Worm (Caenorhabditis elegans): Measurements from ENCODE around the gene his-42.

his-42 gene

ce11 chrII:13872191-13872889 lies 43.8 kb upstream of the his-42 start, which contains the start of the genes cup-14 and ndub-8 (continued):
- TF ChIP-seq ceh-24 (tag; optimal IDR thresholded peaks at IDR 0.05) (no peak), ceh-18 (tag; optimal IDR thresholded peaks at IDR 0.05) (no peak), pax-1 (tag; optimal IDR thresholded peaks at IDR 0.05) (peak; percentile 87), ztf-16 (tag; optimal IDR thresholded peaks at IDR 0.05) (no peak), pqm-1 (tag; optimal IDR thresholded peaks at IDR 0.05) (no peak), hlh-13 (GFP tag; optimal IDR thresholded peaks at IDR 0.05) (no peak), unc-42 (tag; optimal IDR thresholded peaks at IDR 0.05) (peak; percentile 83), ceh-30 (tag; optimal IDR thresholded peaks at IDR 0.05) (no peak), sdc-2 (tag; optimal IDR thresholded peaks at IDR 0.05) (no peak), madf-2 (tag; optimal IDR thresholded peaks at IDR 0.05) (no peak), hlh-15 (tag; optimal IDR thresholded peaks at IDR 0.05) (no peak), ceh-2 (tag; optimal IDR thresholded peaks at IDR 0.05) (no peak), ceh-45 (GFP tag; IDR thresholded peaks at IDR 0.05) (no peak), hlh-30 (tag; optimal IDR thresholded peaks at IDR 0.05; ENCODE audit: insufficient read depth) (peak; percentile 75), fkh-10 (GFP tag; optimal IDR thresholded peaks at IDR 0.05) (no peak), nhr-11 (tag; optimal IDR thresholded peaks at IDR 0.05) (no peak), ceh-6 (GFP tag; optimal IDR thresholded peaks at IDR 0.05) (no peak), mec-3 (tag; optimal IDR thresholded peaks at IDR 0.05; ENCODE audit: borderline replicate concordance) (no peak), sox-4 (tag; optimal IDR thresholded peaks at IDR 0.05) (no peak), fkh-6 (tag; optimal IDR thresholded peaks at IDR 0.05) (no peak), che-1 (tag; optimal IDR thresholded peaks at IDR 0.05) (no peak), rnt-1 (tag; optimal IDR thresholded peaks at IDR 0.05) (no peak), ceh-48 (tag; optimal IDR thresholded peaks at IDR 0.05) (peak; percentile 87), tbx-2 (tag; optimal IDR thresholded peaks at IDR 0.05) (peak; percentile 21), lin-11 (tag; optimal IDR thresholded peaks at IDR 0.05) (no peak), elt-2 (tag; optimal IDR thresholded peaks at IDR 0.05) (no peak), dmd-4 (tag; optimal IDR thresholded peaks at IDR 0.05; ENCODE audit: borderline replicate concordance) (no peak), nfya-1 (tag; optimal IDR thresholded peaks at IDR 0.05) (peak; percentile 93), ceh-31 (tag; optimal IDR thresholded peaks at IDR 0.05) (peak; percentile 63), T23F11.4 (GFP tag; optimal IDR thresholded peaks at IDR 0.05) (no peak), elt-4 (tag; optimal IDR thresholded peaks at IDR 0.05) (no peak), C08G9.2 (tag; optimal IDR thresholded peaks at IDR 0.05) (no peak), ceh-14 (tag; optimal IDR thresholded peaks at IDR 0.05) (no peak), ref-2 (tag; optimal IDR thresholded peaks at IDR 0.05) (no peak), ceh-34 (tag; optimal IDR thresholded peaks at IDR 0.05) (peak; percentile 6), pha-4 (tag; optimal IDR thresholded peaks at IDR 0.05) (no peak), ceh-22 (tag; optimal IDR thresholded peaks at IDR 0.05) (no peak), dve-1 (tag; optimal IDR thresholded peaks at IDR 0.05) (peak; percentile 7)

ce11 chrII:13862453-13862852 lies 34.0 kb upstream of the his-42 start:
- TF ChIP-seq tbx-2 (tag; optimal IDR thresholded peaks at IDR 0.05) (no peak), elt-2 (tag; optimal IDR thresholded peaks at IDR 0.05) (peak; percentile 57)

DNA sequence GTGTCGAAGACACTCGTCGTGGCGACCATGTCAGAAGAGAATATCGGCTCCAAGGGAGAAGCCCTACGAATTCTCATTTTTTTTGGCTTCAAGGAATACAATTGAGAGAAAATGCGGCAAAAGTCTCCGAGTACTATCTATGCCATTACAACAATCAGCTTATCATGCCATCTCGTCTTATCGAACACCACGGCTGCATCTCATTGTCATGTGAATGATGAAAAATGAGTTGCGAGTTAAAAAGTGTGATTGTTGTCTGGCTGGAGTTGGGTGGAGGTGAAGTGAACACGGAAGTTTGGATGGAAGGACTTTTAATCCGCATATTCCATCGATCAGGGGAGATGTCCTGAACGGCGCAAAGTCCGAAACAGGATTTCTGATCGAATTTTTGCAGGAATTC lies 32.4 kb upstream of the his-42 start:
- TF ChIP-seq elt-2 (tag; optimal IDR thresholded peaks at IDR 0.05) (peak; percentile 25), sox-2 (GFP tag; IDR thresholded peaks at IDR 0.05) (no peak)

Measured in whole organism, late embryonic.